Worm (Caenorhabditis elegans) whole organism, young adult: ENCODE results near the gene ucr-2.2.

Source experiments
- C06A6.2 ChIP-seq: fragments of 200-800 bp; sonication (Bioruptor generic); conservative IDR thresholded peaks from 2 replicates; pipeline ENCODE4 v1.3.6; 2022; ENCODE audit warnings: missing genetic modification characterization, missing compliant biosample characterization
- C17E4.6 ChIP-seq: fragments of 200-800 bp; sonication (Bioruptor generic); IDR thresholded peaks from 2 replicates; pipeline ENCODE4 v1.3.6; 2022; ENCODE audit warnings: missing genetic modification reagents, missing genetic modification characterization, missing compliant biosample characterization
- F57A8.1 ChIP-seq: fragments of 200-800 bp; sonication (Bioruptor generic); optimal IDR thresholded peaks from 2 replicates; lab custom pipeline; 2018; ENCODE audit warnings: mild to moderate bottlenecking, missing genetic modification characterization, moderate library complexity, missing compliant biosample characterization
- Y56A3A.18 ChIP-seq: fragments of 200-800 bp; sonication (Bioruptor generic); IDR thresholded peaks from 2 replicates; pipeline ENCODE4 v1.3.6; 2022; ENCODE audit warnings: missing genetic modification reagents, missing genetic modification characterization, missing compliant biosample characterization
- Y79H2A.3 ChIP-seq: fragments of 200-800 bp; sonication (Bioruptor generic); conservative IDR thresholded peaks from 2 replicates; pipeline ENCODE4 v1.3.6; 2022; ENCODE audit warnings: missing genetic modification reagents, missing genetic modification characterization, missing compliant biosample characterization
- aptf-3 ChIP-seq: fragments of 200-800 bp; sonication (Bioruptor generic); IDR thresholded peaks from 2 replicates; pipeline ENCODE4 v1.3.6; 2022; ENCODE audit warnings: missing genetic modification characterization, missing compliant biosample characterization
- attf-5 ChIP-seq: fragments of 200-800 bp; sonication (Bioruptor generic); optimal IDR thresholded peaks from 2 replicates; lab custom pipeline; 2018; ENCODE audit warnings: mild to moderate bottlenecking, missing genetic modification characterization, missing compliant biosample characterization
- attf-6 ChIP-seq: fragments of 200-800 bp; sonication (Bioruptor generic); IDR thresholded peaks from 2 replicates; pipeline ENCODE4 v1.3.6; 2022; ENCODE audit warnings: missing genetic modification reagents, missing genetic modification characterization, missing compliant biosample characterization
- bed-2 ChIP-seq: fragments of 200-800 bp; sonication (Bioruptor generic); IDR thresholded peaks from 2 replicates; pipeline ENCODE4 v1.3.6; 2022; ENCODE audit warnings: missing genetic modification reagents, missing genetic modification characterization, missing compliant biosample characterization
- ceh-40 ChIP-seq: fragments of 200-800 bp; sonication (Bioruptor generic); IDR thresholded peaks from 2 replicates; pipeline ENCODE4 v1.3.6; 2022; ENCODE audit warnings: missing genetic modification characterization, missing compliant biosample characterization
- ceh-58 ChIP-seq: fragments of 200-800 bp; sonication (Bioruptor generic); IDR thresholded peaks from 2 replicates; pipeline ENCODE4 v1.3.6; 2022; ENCODE audit warnings: missing genetic modification characterization, missing compliant biosample characterization
- ceh-91 ChIP-seq: fragments of 200-800 bp; sonication (Bioruptor generic); IDR thresholded peaks from 2 replicates; pipeline ENCODE4 v1.3.6; 2022; ENCODE audit warnings: missing genetic modification reagents, missing genetic modification characterization, missing compliant biosample characterization
- dox-1 ChIP-seq: fragments of 200-800 bp; sonication (Bioruptor generic); IDR thresholded peaks from 2 replicates; pipeline ENCODE4 v1.3.6; 2022; ENCODE audit warnings: missing genetic modification reagents, missing genetic modification characterization, missing compliant biosample characterization
- efl-1 ChIP-seq: fragments of 150-350 bp; optimal IDR thresholded peaks from 2 replicates; lab custom pipeline; 2014; ENCODE audit warnings: missing biosample characterization, missing genetic modification reagents, missing genetic modification characterization
- egrh-3 ChIP-seq: fragments of 200-800 bp; sonication (Bioruptor generic); IDR thresholded peaks from 2 replicates; pipeline ENCODE4 v1.3.6; 2022; ENCODE audit warnings: missing genetic modification reagents, missing genetic modification characterization, missing compliant biosample characterization
- him-1 ChIP-seq: sonication (generic microtip); optimal IDR thresholded peaks from 2 replicates; lab custom pipeline; 2016; ENCODE audit warnings: missing genotype, missing genetic modification reagents, missing genetic modification characterization, missing compliant biosample characterization
- hlh-26 ChIP-seq: fragments of 200-800 bp; sonication (Bioruptor generic); conservative IDR thresholded peaks from 2 replicates; pipeline ENCODE4 v1.3.6; 2022; ENCODE audit warnings: missing genetic modification reagents, missing genetic modification characterization, missing compliant biosample characterization
- lag-1 ChIP-seq: fragments of 200-800 bp; sonication (Bioruptor generic); IDR thresholded peaks from 2 replicates; pipeline ENCODE4 v1.3.6; 2022; ENCODE audit warnings: missing genetic modification reagents, missing genetic modification characterization, missing compliant biosample characterization
- let-607 ChIP-seq, 2 experiments: fragments of 200-800 bp in 1 of 2; sonication (Bioruptor generic) in 1 of 2; sonication (generic microtip) in 1 of 2; optimal IDR thresholded peaks; 2 replicates each; lab custom pipeline; 2016 to 2018; ENCODE audit warnings: mild to moderate bottlenecking in 2 of 2, missing compliant biosample characterization in 2 of 2, missing genetic modification characterization in 2 of 2, moderate library complexity in 2 of 2, missing genotype in 1 of 2
- lir-1 ChIP-seq: fragments of 200-800 bp; sonication (Bioruptor generic); conservative IDR thresholded peaks from 2 replicates; pipeline ENCODE4 v1.3.6; 2022; ENCODE audit warnings: missing genetic modification reagents, missing genetic modification characterization, missing compliant biosample characterization
- madf-10 ChIP-seq: sonication (generic microtip); optimal IDR thresholded peaks from 2 replicates; lab custom pipeline; 2016; ENCODE audit warnings: mild to moderate bottlenecking, missing genetic modification characterization, missing compliant biosample characterization
- mcd-1 ChIP-seq: fragments of 200-800 bp; sonication (Bioruptor generic); IDR thresholded peaks from 2 replicates; pipeline ENCODE4 v1.3.6; 2022; ENCODE audit warnings: missing genetic modification reagents, missing genetic modification characterization, missing compliant biosample characterization
- mel-28 ChIP-seq: sonication (generic microtip); optimal IDR thresholded peaks from 2 replicates; lab custom pipeline; 2016; ENCODE audit warnings: borderline replicate concordance, mild to moderate bottlenecking, missing genetic modification characterization, missing compliant biosample characterization
- nhr-120 ChIP-seq: fragments of 200-800 bp; sonication (Bioruptor generic); IDR thresholded peaks from 2 replicates; pipeline ENCODE4 v1.3.6; 2022; ENCODE audit warnings: missing genetic modification characterization, missing compliant biosample characterization
- nhr-90 ChIP-seq: sonication (generic microtip); optimal IDR thresholded peaks from 2 replicates; lab custom pipeline; 2016; ENCODE audit warnings: missing genotype, mild to moderate bottlenecking, missing genetic modification characterization, missing compliant biosample characterization
- pbrm-1 ChIP-seq: fragments of 200-800 bp; sonication (Bioruptor generic); IDR thresholded peaks from 2 replicates; pipeline ENCODE4 v1.3.6; 2022; ENCODE audit warnings: missing genetic modification reagents, missing genetic modification characterization, missing compliant biosample characterization
- pha-4 ChIP-seq: fragments of 150-350 bp; sonication (generic microtip); optimal IDR thresholded peaks from 2 replicates; lab custom pipeline; 2014; ENCODE audit warnings: missing biosample characterization, missing genetic modification reagents, missing genetic modification characterization
- rec-8 ChIP-seq, 2 experiments: sonication (generic microtip); optimal IDR thresholded peaks; 2 replicates each; lab custom pipeline; 2016; ENCODE audit warnings: mild to moderate bottlenecking in 2 of 2, missing genetic modification characterization in 2 of 2, missing genetic modification reagents in 2 of 2, missing genotype in 2 of 2, missing biosample characterization in 1 of 2, missing compliant biosample characterization in 1 of 2, moderate library complexity in 1 of 2
- snpc-1.3 ChIP-seq: sonication (generic microtip); optimal IDR thresholded peaks from 2 replicates; lab custom pipeline; 2017; ENCODE audit warnings: missing genetic modification characterization, mild to moderate bottlenecking, missing compliant biosample characterization, antibody characterized with exemption, moderate library complexity, missing genotype, missing genetic modification reagents; ENCODE audit not compliant: insufficient read depth
- snpc-3.4 ChIP-seq: sonication (generic microtip); optimal IDR thresholded peaks from 2 replicates; lab custom pipeline; 2017; ENCODE audit warnings: missing genetic modification characterization, mild to moderate bottlenecking, missing compliant biosample characterization, antibody characterized with exemption, moderate library complexity, missing genotype, missing genetic modification reagents
- unc-62 ChIP-seq: fragments of 150-350 bp; optimal IDR thresholded peaks from 2 replicates; lab custom pipeline; 2014; ENCODE audit warnings: missing biosample characterization, missing genetic modification reagents, missing genetic modification characterization
- zfh-2 ChIP-seq: fragments of 200-800 bp; sonication (Bioruptor generic); conservative IDR thresholded peaks from 2 replicates; pipeline ENCODE4 v1.3.6; 2022; ENCODE audit warnings: missing genetic modification reagents, missing genetic modification characterization, missing compliant biosample characterization
- zim-3 ChIP-seq: sonication (generic microtip); optimal IDR thresholded peaks from 2 replicates; lab custom pipeline; 2017; ENCODE audit warnings: mild to moderate bottlenecking, missing genetic modification characterization, moderate library complexity, missing compliant biosample characterization
- ztf-25 ChIP-seq: fragments of 200-800 bp; sonication (Bioruptor generic); IDR thresholded peaks from 2 replicates; pipeline ENCODE4 v1.3.6; 2022; ENCODE audit warnings: missing genetic modification reagents, missing genetic modification characterization, missing compliant biosample characterization

Gene ucr-2.2

DNA sequence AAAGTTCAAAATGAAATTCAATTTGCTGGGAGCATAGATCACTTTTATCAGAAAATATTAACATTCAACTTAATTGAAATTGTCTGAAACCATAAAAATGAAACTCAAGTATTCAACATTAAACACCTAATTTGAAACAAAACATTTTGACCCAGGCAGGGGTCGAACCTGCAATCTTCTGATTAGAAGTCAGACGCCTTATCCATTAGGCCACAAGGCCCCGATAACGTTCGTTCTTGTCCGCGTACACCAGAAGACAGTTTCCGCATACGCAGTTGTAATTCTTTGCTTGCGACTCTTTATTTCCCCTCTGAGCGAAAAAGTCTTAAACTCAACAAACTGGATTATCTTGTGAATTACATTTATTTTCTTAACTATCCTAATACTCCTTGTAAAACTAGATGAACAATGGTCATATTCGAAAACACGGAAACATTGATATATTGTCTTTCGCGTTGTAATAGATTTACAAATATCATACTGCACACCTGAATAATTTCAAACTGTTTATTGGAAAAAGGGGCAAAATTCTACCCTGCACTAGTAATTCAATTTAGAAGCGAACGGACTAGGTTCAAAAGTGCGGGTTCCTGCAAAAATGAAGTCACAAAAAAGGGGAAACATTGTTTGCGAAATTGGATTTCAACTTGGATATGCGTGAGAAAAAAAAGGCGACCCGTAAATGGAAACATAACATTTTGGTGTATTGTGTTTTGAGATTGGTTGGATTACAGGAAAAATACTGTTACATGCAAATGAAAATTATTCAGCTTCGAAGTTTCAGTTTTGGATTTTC, 27.1 kb upstream of the ucr-2.2 start (continued):
- no peak for TF ChIP-seq ceh-91 (GFP tag; lab: Robert Waterston, UW)
- no peak for TF ChIP-seq hlh-26 (GFP tag; lab: Robert Waterston, UW)
- TF ChIP-seq him-1 (tag; lab: Kevin White, UChicago) = peak; percentile 64
- peak; percentile 86 for TF ChIP-seq snpc-3.4 (tag; lab: Kevin White, UChicago)
- peak; percentile 41 for TF ChIP-seq madf-10 (tag; lab: Kevin White, UChicago)
- no peak for TF ChIP-seq lag-1 (GFP tag; lab: Robert Waterston, UW)
- TF ChIP-seq nhr-120 (GFP tag; lab: Robert Waterston, UW) = no peak
- TF ChIP-seq ceh-40 = no peak
- TF ChIP-seq efl-1 = no peak
- TF ChIP-seq zim-3 (tag; lab: Kevin White, UChicago) = peak; percentile 40
- TF ChIP-seq Y56A3A.18 = peak; percentile 80

DNA sequence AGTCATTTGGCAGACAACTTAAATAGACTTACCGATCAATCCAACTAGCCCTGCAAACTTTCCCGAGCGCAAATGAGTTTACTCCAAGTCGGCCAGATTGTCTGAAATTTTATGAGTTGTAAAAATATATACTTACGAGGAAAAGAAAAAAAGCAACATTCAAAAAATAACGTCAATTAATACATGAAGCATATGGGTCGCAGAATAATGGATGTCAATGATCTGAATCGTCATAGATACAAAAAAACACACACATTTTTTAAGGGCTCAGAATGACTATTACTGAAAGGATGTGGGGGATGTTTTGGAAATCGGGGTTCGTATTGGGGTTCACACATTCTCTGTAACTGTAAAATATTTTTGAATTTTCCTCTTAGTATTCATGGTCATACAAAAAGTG, 26.1 kb upstream of the ucr-2.2 start, which contains the start of gene unc-7:
Gene unc-7, minus strand, starts transcription at position 101 of the 400 bp plus-strand sequence.
- TF ChIP-seq dox-1 (no peak), nhr-90 (no peak), Y79H2A.3 (GFP tag; lab: Robert Waterston, UW) (no peak), bed-2 (GFP tag; lab: Robert Waterston, UW) (no peak), attf-5 (GFP tag; lab: Kevin White, UChicago) (no peak), unc-62 (GFP tag; lab: Kevin White, UChicago) (no peak), C17E4.6 (GFP tag; lab: Robert Waterston, UW) (no peak), mel-28 (tag; lab: Kevin White, UChicago) (no peak), snpc-1.3 (tag; lab: Kevin White, UChicago) (no peak), attf-6 (GFP tag; lab: Robert Waterston, UW) (no peak), F57A8.1 (GFP tag; lab: Kevin White, UChicago) (no peak)

DNA sequence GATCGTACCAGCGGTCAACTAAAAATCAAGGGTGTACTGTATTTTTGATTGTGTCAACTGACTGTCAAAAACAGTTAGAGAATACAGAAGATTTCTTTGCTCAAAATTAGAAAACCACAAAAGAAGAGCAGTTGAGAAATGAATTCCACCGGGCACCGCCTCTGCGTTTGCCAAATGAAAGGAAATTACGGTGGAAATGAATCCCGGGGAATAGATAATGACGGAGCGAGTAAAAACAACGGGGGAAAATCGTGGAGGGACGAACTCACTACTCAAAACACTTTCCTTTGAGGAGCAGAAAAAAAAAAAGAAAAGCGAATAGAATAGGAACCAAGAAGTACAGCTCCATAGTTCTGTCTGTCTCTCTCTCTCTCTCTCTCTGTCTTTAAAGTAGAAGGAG, 25.3 kb upstream of the ucr-2.2 start:
- TF ChIP-seq aptf-3 (GFP tag; lab: Robert Waterston, UW) = no peak
- TF ChIP-seq ceh-58 (GFP tag; lab: Robert Waterston, UW) = no peak
- TF ChIP-seq pha-4 (tag; lab: Kevin White, UChicago) = no peak
- no peak for TF ChIP-seq egrh-3 (GFP tag; lab: Robert Waterston, UW)
- TF ChIP-seq C17E4.6 (GFP tag; lab: Robert Waterston, UW) = no peak
- TF ChIP-seq ceh-91 (GFP tag; lab: Robert Waterston, UW) = no peak
- no peak for TF ChIP-seq ztf-25 (GFP tag; lab: Robert Waterston, UW)
- no peak for TF ChIP-seq let-607 (tag; optimal IDR thresholded peaks at IDR 0.05; lab: Kevin White, UChicago)
- no peak for TF ChIP-seq C06A6.2 (GFP tag; lab: Robert Waterston, UW)
- TF ChIP-seq mcd-1 (GFP tag; lab: Robert Waterston, UW) = no peak
- TF ChIP-seq bed-2 (GFP tag; lab: Robert Waterston, UW) = no peak
- no peak for TF ChIP-seq rec-8 (tag; optimal IDR thresholded peaks at IDR 0.05; lab: Kevin White, UChicago)

DNA sequence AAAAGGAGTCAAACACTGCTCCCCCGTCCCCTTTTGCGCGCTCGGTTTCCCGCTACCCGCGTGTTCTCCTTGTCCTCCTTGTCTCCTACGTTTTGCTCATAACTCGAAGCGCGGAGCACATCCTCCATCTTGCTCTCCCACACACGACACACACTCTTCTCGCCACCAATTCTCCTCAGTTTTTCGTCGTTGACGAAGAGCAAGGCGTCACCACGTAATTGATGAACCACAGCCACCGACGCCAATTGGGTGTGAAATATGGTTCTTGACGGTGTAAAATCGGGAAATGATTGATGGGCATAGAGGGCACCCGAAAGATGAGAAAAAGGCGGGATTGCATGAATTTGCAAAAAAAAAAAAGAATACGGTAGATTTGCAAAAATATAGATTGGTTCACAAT, 24.9 kb upstream of the ucr-2.2 start:
- TF ChIP-seq zfh-2 (GFP tag; lab: Robert Waterston, UW) (peak; percentile 50), lir-1 (GFP tag; lab: Robert Waterston, UW) (no peak), pbrm-1 (GFP tag; lab: Robert Waterston, UW) (no peak)
